Fruit fly (Drosophila melanogaster): ENCODE measurements around the gene CG32755.

The CG32755 gene

DNA sequence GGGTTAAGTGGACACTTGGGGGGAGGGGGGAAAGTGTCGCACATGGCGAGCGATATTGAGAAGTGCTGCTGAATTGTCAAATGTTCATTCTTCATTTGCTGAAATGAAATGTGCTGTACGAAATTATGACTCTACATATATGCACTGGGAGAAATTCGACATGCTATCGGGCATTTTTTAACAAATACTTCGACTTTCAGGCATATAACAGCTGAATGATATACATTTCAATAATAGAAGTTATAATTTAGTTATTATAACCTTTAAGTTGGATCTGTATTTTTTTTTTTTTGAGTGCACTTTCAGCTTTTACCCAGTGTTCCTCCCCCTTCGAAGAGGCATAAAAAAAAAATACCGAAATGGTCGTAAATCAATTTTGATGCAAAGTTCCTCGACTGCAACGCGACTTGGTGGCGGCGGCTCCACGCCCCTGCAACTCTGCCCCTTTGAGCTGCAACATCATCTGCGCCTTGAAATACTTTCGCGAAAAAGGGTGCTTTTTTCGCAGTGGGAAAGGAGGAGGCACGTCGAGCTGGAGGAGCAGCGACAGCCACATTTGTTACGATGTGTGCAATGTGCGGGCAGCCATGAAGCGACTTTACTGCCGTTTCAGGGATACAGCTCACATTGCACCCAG lies 23.5 kb downstream of the CG32755 start (continued):
- no peak for TF ChIP-seq CG14050 (GFP tag; IDR thresholded peaks at IDR 0.05)
- TF ChIP-seq sisA (GFP tag; IDR thresholded peaks at IDR 0.05) = peak; percentile 57; the same call in 1 of the 2 replicates
- TF ChIP-seq CG6683 (GFP tag; optimal IDR thresholded peaks at IDR 0.05) = no peak
- peak; percentile 33 for TF ChIP-seq tio (GFP tag; optimal IDR thresholded peaks at IDR 0.05)
- peak; percentile 7 for TF ChIP-seq Hr3 (GFP tag; optimal IDR thresholded peaks at IDR 0.05)
- TF ChIP-seq gcm2 (GFP tag; optimal IDR thresholded peaks at IDR 0.05) = no peak
- TF ChIP-seq run (tag; optimal IDR thresholded peaks at IDR 0.05) = no peak
- no peak for TF ChIP-seq Pdp1 (GFP tag; optimal IDR thresholded peaks at IDR 0.05)
- TF ChIP-seq CG1602 (GFP tag; optimal IDR thresholded peaks at IDR 0.05) = peak; percentile 33
- no peak for TF ChIP-seq CG9215 (GFP tag; IDR thresholded peaks at IDR 0.05)
- TF ChIP-seq pum (GFP tag; optimal IDR thresholded peaks at IDR 0.05) = no peak
- no peak for TF ChIP-seq CG1792 (GFP tag; optimal IDR thresholded peaks at IDR 0.05)
- TF ChIP-seq CG12155 (GFP tag; optimal IDR thresholded peaks at IDR 0.05) = peak; percentile 11
- TF ChIP-seq vfl (GFP tag; optimal IDR thresholded peaks at IDR 0.05) = no peak
- peak; percentile 4 for TF ChIP-seq gsb-n (tag; optimal IDR thresholded peaks at IDR 0.05)
- TF ChIP-seq CG18262 (tag; optimal IDR thresholded peaks at IDR 0.05) = peak; percentile 35
- no peak for TF ChIP-seq YL-1 (GFP tag; optimal IDR thresholded peaks at IDR 0.05)
- no peak for TF ChIP-seq NK7.1 (GFP tag; optimal IDR thresholded peaks at IDR 0.05)
- no peak for TF ChIP-seq CG4282 (GFP tag; optimal IDR thresholded peaks at IDR 0.05)
- no peak; the same call in 1 of the 2 replicates for TF ChIP-seq Rfx (GFP tag; IDR thresholded peaks at IDR 0.05)
- peak; percentile 30 for TF ChIP-seq az2 (GFP tag; optimal IDR thresholded peaks at IDR 0.05)
- TF ChIP-seq CG10462 (GFP tag; optimal IDR thresholded peaks at IDR 0.05) = no peak
- TF ChIP-seq CG30431 (GFP tag; optimal IDR thresholded peaks at IDR 0.05) = no peak
- no peak for TF ChIP-seq emc (GFP tag; optimal IDR thresholded peaks at IDR 0.05)
- 0 out of 2 replicates have a peak, but pooled peaks have one; percentile 13 for TF ChIP-seq CG10321 (GFP tag; IDR thresholded peaks at IDR 0.05)
- no peak for TF ChIP-seq CG8944 (GFP tag; optimal IDR thresholded peaks at IDR 0.05)
- TF ChIP-seq CG10274 (GFP tag; optimal IDR thresholded peaks at IDR 0.05) = no peak
- no peak for TF ChIP-seq CkIIα-i1 (GFP tag; IDR thresholded peaks at IDR 0.05)
- no peak for TF ChIP-seq pnt (GFP tag; optimal IDR thresholded peaks at IDR 0.05)
- no peak for TF ChIP-seq slou (GFP tag; optimal IDR thresholded peaks at IDR 0.05)
- TF ChIP-seq CG3847 (GFP tag; IDR thresholded peaks at IDR 0.05) = no peak
- no peak for TF ChIP-seq BtbVII (GFP tag; optimal IDR thresholded peaks at IDR 0.05)
- peak; percentile 50; the same call in 1 of the 2 replicates for TF ChIP-seq ttk (GFP tag; IDR thresholded peaks at IDR 0.05)
- TF ChIP-seq wek (GFP tag; optimal IDR thresholded peaks at IDR 0.05) = no peak
- TF ChIP-seq Dfd (GFP tag; optimal IDR thresholded peaks at IDR 0.05) = no peak
- no peak for TF ChIP-seq Dip3 (GFP tag; optimal IDR thresholded peaks at IDR 0.05)
- peak; percentile 35 for TF ChIP-seq CG12391 (tag; optimal IDR thresholded peaks at IDR 0.05)
- TF ChIP-seq CG2120 (GFP tag; optimal IDR thresholded peaks at IDR 0.05) = peak; percentile 0
- TF ChIP-seq CG17568 (GFP tag; optimal IDR thresholded peaks at IDR 0.05) = no peak
- no peak for TF ChIP-seq CG6272 (GFP tag; IDR thresholded peaks at IDR 0.05)
- no peak for TF ChIP-seq Dad (GFP tag; optimal IDR thresholded peaks at IDR 0.05)
- TF ChIP-seq HLH54F (GFP tag; optimal IDR thresholded peaks at IDR 0.05) = no peak
- TF ChIP-seq insv (GFP tag; optimal IDR thresholded peaks at IDR 0.05) = no peak
- no peak for TF ChIP-seq pros (GFP tag; optimal IDR thresholded peaks at IDR 0.05)
- TF ChIP-seq CG4617 (GFP tag; optimal IDR thresholded peaks at IDR 0.05; ENCODE audit: borderline replicate concordance) = no peak
- peak; percentile 41 for TF ChIP-seq H2.0 (GFP tag; IDR thresholded peaks at IDR 0.05)
- no peak for TF ChIP-seq zen (tag; optimal IDR thresholded peaks at IDR 0.05)
- TF ChIP-seq gro (GFP tag; optimal IDR thresholded peaks at IDR 0.05) = no peak
- TF ChIP-seq da (GFP tag; optimal IDR thresholded peaks at IDR 0.05) = no peak
- TF ChIP-seq B-H2 (GFP tag; optimal IDR thresholded peaks at IDR 0.05) = no peak
- TF ChIP-seq CG9797 (GFP tag; optimal IDR thresholded peaks at IDR 0.05) = no peak
- TF ChIP-seq CG16779 (GFP tag; IDR thresholded peaks at IDR 0.05) = no peak

All from whole organism, embryonic.